Fruit fly (Drosophila melanogaster) whole organism, embryonic: ENCODE measurements around the gene Dad1.

Experiments used
- Bdp1 ChIP-seq: fragments of 200-800 bp; sonication (Bioruptor generic); optimal IDR thresholded peaks from 3 replicates; lab custom pipeline; 2016; ENCODE audit warnings: missing biosample characterization, missing genetic modification characterization
- CG10565 ChIP-seq: fragments of 200-800 bp; sonication (Bioruptor generic); optimal IDR thresholded peaks from 3 replicates; lab custom pipeline; 2016; ENCODE audit warnings: missing biosample characterization, mild to moderate bottlenecking, missing genetic modification characterization
- CG11093 ChIP-seq: fragments of 200-800 bp; sonication (Bioruptor generic); IDR thresholded peaks from 3 replicates; pipeline ENCODE4 v1.3.6; 2022; ENCODE audit warnings: missing biosample characterization, missing genetic modification characterization
- CG12071 ChIP-seq: fragments of 200-800 bp; sonication (Bioruptor generic); optimal IDR thresholded peaks from 3 replicates; lab custom pipeline; 2018; ENCODE audit warnings: missing biosample characterization, mild to moderate bottlenecking, missing genetic modification characterization
- CG12155 ChIP-seq: fragments of 200-800 bp; sonication (Bioruptor generic); optimal IDR thresholded peaks from 3 replicates; lab custom pipeline; 2016; ENCODE audit warnings: missing biosample characterization, missing genetic modification characterization
- CG12219 ChIP-seq: fragments of 200-800 bp; sonication (Bioruptor generic); optimal IDR thresholded peaks from 3 replicates; lab custom pipeline; 2018; ENCODE audit warnings: missing biosample characterization, mild to moderate bottlenecking, missing genetic modification characterization
- CG12391 ChIP-seq: fragments of 200-800 bp; sonication (Bioruptor generic); optimal IDR thresholded peaks from 3 replicates; lab custom pipeline; 2018; ENCODE audit warnings: missing biosample characterization, mild to moderate bottlenecking, missing genetic modification characterization, moderate library complexity
- CG14014 ChIP-seq: fragments of 200-800 bp; sonication (Bioruptor generic); IDR thresholded peaks from 2 replicates; pipeline ENCODE4 v1.3.6; 2022; ENCODE audit warnings: missing biosample characterization, missing genetic modification characterization
- CG15514 ChIP-seq: fragments of 200-800 bp; sonication (Bioruptor generic); optimal IDR thresholded peaks from 3 replicates; lab custom pipeline; 2017; ENCODE audit warnings: missing biosample characterization, missing genetic modification characterization, mild to moderate bottlenecking, moderate library complexity, missing genetic modification reagents
- CG15696 ChIP-seq: fragments of 200-800 bp; sonication (Bioruptor generic); optimal IDR thresholded peaks from 2 replicates; lab custom pipeline; 2019; ENCODE audit warnings: missing biosample characterization, mild to moderate bottlenecking, missing genetic modification characterization, moderate library complexity
- CG2120 ChIP-seq: fragments of 200-800 bp; sonication (Bioruptor generic); optimal IDR thresholded peaks from 3 replicates; lab custom pipeline; 2016; ENCODE audit warnings: missing biosample characterization, missing genetic modification characterization
- CG2678 ChIP-seq: fragments of 200-800 bp; sonication (Bioruptor generic); optimal IDR thresholded peaks from 3 replicates; lab custom pipeline; 2019; ENCODE audit warnings: missing biosample characterization, mild to moderate bottlenecking, missing genetic modification characterization, moderate library complexity
- CG6254 ChIP-seq: fragments of 200-800 bp; sonication (Bioruptor generic); optimal IDR thresholded peaks from 3 replicates; lab custom pipeline; 2017; ENCODE audit warnings: mild to moderate bottlenecking, missing biosample characterization, missing genetic modification reagents, missing genetic modification characterization
- CG6683 ChIP-seq: fragments of 200-800 bp; sonication (Bioruptor generic); optimal IDR thresholded peaks from 2 replicates; lab custom pipeline; 2017; ENCODE audit warnings: missing biosample characterization, mild to moderate bottlenecking, missing genetic modification characterization, missing genetic modification reagents
- CG7987 ChIP-seq: fragments of 200-800 bp; sonication (Bioruptor generic); optimal IDR thresholded peaks from 2 replicates; lab custom pipeline; 2018; ENCODE audit warnings: missing biosample characterization, mild to moderate bottlenecking, missing genetic modification characterization, moderate library complexity
- CG9797 ChIP-seq: fragments of 200-800 bp; sonication (Bioruptor generic); optimal IDR thresholded peaks from 3 replicates; lab custom pipeline; 2018; ENCODE audit warnings: missing biosample characterization, mild to moderate bottlenecking, missing genetic modification characterization
- Chrac-16 ChIP-seq: fragments of 200-800 bp; sonication (Bioruptor generic); optimal IDR thresholded peaks from 3 replicates; lab custom pipeline; 2016; ENCODE audit warnings: missing biosample characterization, missing genetic modification characterization
- CoRest ChIP-seq: fragments of 200-800 bp; sonication (Bioruptor generic); optimal IDR thresholded peaks from 3 replicates; lab custom pipeline; 2018; ENCODE audit warnings: missing biosample characterization, mild to moderate bottlenecking, missing genetic modification characterization, moderate library complexity
- Dek ChIP-seq: fragments of 200-800 bp; sonication (Bioruptor generic); optimal IDR thresholded peaks from 3 replicates; lab custom pipeline; 2019; ENCODE audit warnings: missing biosample characterization, mild to moderate bottlenecking, missing genetic modification characterization, moderate library complexity
- ERR ChIP-seq: fragments of 200-800 bp; sonication (Bioruptor generic); optimal IDR thresholded peaks from 2 replicates; lab custom pipeline; 2016; ENCODE audit warnings: missing biosample characterization, missing genetic modification characterization
- Elba2 ChIP-seq: fragments of 200-800 bp; sonication (Bioruptor generic); optimal IDR thresholded peaks from 3 replicates; lab custom pipeline; 2016; ENCODE audit warnings: missing biosample characterization, missing genetic modification characterization
- Ets65A ChIP-seq: fragments of 200-800 bp; sonication (Bioruptor generic); peaks from one replicate; lab custom pipeline; 2016; ENCODE audit warnings: missing biosample characterization, missing genetic modification characterization
- Lhr ChIP-seq: fragments of 200-800 bp; sonication (Bioruptor generic); optimal IDR thresholded peaks from 3 replicates; lab custom pipeline; 2017; ENCODE audit warnings: mild to moderate bottlenecking, missing biosample characterization, missing genetic modification reagents, missing genetic modification characterization
- Mad ChIP-seq: fragments of 200-800 bp; sonication (Bioruptor generic); optimal IDR thresholded peaks from 2 replicates; lab custom pipeline; 2016; ENCODE audit warnings: missing biosample characterization, missing genetic modification characterization
- Max ChIP-seq: fragments of 200-800 bp; sonication (Bioruptor generic); optimal IDR thresholded peaks from 2 replicates; lab custom pipeline; 2016; ENCODE audit warnings: missing biosample characterization, mild to moderate bottlenecking, missing genetic modification characterization
- Med ChIP-seq: fragments of 200-800 bp; sonication (Bioruptor generic); peaks from one replicate; lab custom pipeline; 2016; ENCODE audit warnings: missing biosample characterization, missing genetic modification characterization, mild to moderate bottlenecking, inconsistent platforms, moderate library complexity
- NC2β ChIP-seq: fragments of 200-800 bp; sonication (Bioruptor generic); optimal IDR thresholded peaks from 2 replicates; lab custom pipeline; 2016; ENCODE audit warnings: missing biosample characterization, missing genetic modification characterization
- Nf-YA ChIP-seq: fragments of 200-800 bp; sonication (Bioruptor generic); IDR thresholded peaks from 2 replicates; pipeline ENCODE4 v1.3.6; 2022; ENCODE audit warnings: missing biosample characterization, missing genetic modification characterization
- Poxn ChIP-seq: fragments of 200-800 bp; sonication (Bioruptor generic); IDR thresholded peaks from 2 replicates; pipeline ENCODE4 v1.3.6; 2022; ENCODE audit warnings: missing biosample characterization, missing genetic modification characterization
- Scr ChIP-seq: fragments of 200-800 bp; sonication (Bioruptor generic); IDR thresholded peaks from 2 replicates; pipeline ENCODE4 v1.3.6; 2022; ENCODE audit warnings: missing biosample characterization, missing genetic modification characterization; ENCODE audit not compliant: partially characterized antibody
- Taf1 ChIP-seq: fragments of 200-800 bp; sonication (Bioruptor generic); IDR thresholded peaks from 2 replicates; pipeline ENCODE4 v1.3.6; 2022; ENCODE audit warnings: missing biosample characterization, missing genetic modification characterization
- ash1 ChIP-seq: fragments of 200-800 bp; sonication (Bioruptor generic); optimal IDR thresholded peaks from 2 replicates; lab custom pipeline; 2018; ENCODE audit warnings: missing biosample characterization, mild to moderate bottlenecking, missing genetic modification characterization
- caup ChIP-seq: fragments of 200-800 bp; sonication (Bioruptor generic); optimal IDR thresholded peaks from 3 replicates; lab custom pipeline; 2017; ENCODE audit warnings: missing biosample characterization, mild to moderate bottlenecking, missing genetic modification characterization, moderate library complexity; ENCODE audit not compliant: severe bottlenecking
- corto ChIP-seq: fragments of 200-800 bp; sonication (Bioruptor generic); optimal IDR thresholded peaks from 2 replicates; lab custom pipeline; 2016; ENCODE audit warnings: missing biosample characterization, mild to moderate bottlenecking, missing genetic modification characterization, moderate library complexity
- crp ChIP-seq, 2 experiments: fragments of 200-800 bp; sonication (Bioruptor generic); optimal IDR thresholded peaks; 2 replicates in 1 of 2; 3 replicates in 1 of 2; lab custom pipeline; 2017; ENCODE audit warnings: missing biosample characterization in 2 of 2, missing genetic modification characterization in 2 of 2, mild to moderate bottlenecking in 1 of 2, moderate library complexity in 1 of 2
- h ChIP-seq: fragments of >200 bp; optimal IDR thresholded peaks from 2 replicates; lab custom pipeline; 2017
- ken ChIP-seq: fragments of 200-800 bp; sonication (Bioruptor generic); IDR thresholded peaks from 3 replicates; pipeline ENCODE4 v1.3.6; 2022; ENCODE audit warnings: missing biosample characterization, missing genetic modification characterization
- lola ChIP-seq, 3 experiments: fragments of >200 bp in 2 of 3; fragments of 200-800 bp in 1 of 3; sonication (Bioruptor generic) in 1 of 3; optimal IDR thresholded peaks; 2 replicates each; lab custom pipeline; 2017 to 2019; ENCODE audit warnings: missing biosample characterization in 3 of 3, missing genetic modification characterization in 3 of 3, mild to moderate bottlenecking in 1 of 3, moderate library complexity in 1 of 3
- nau ChIP-seq: fragments of 200-800 bp; sonication (Bioruptor generic); optimal IDR thresholded peaks from 3 replicates; lab custom pipeline; 2017; ENCODE audit warnings: missing biosample characterization, mild to moderate bottlenecking, missing genetic modification characterization, missing genetic modification reagents
- nom ChIP-seq: fragments of 200-800 bp; sonication (Bioruptor generic); optimal IDR thresholded peaks from 2 replicates; lab custom pipeline; 2017; ENCODE audit warnings: missing biosample characterization, missing genetic modification characterization, mild to moderate bottlenecking, moderate library complexity, missing genetic modification reagents
- p53 ChIP-seq: fragments of 200-800 bp; sonication (Bioruptor generic); optimal IDR thresholded peaks from 2 replicates; lab custom pipeline; 2016; ENCODE audit warnings: missing biosample characterization, missing genetic modification characterization
- sd ChIP-seq: fragments of 200-800 bp; sonication (Bioruptor generic); optimal IDR thresholded peaks from 3 replicates; lab custom pipeline; 2018; ENCODE audit warnings: missing biosample characterization, mild to moderate bottlenecking, missing genetic modification characterization, moderate library complexity
- sug ChIP-seq: fragments of 200-800 bp; optimal IDR thresholded peaks from 2 replicates; lab custom pipeline; 2019; ENCODE audit warnings: missing biosample characterization, mild to moderate bottlenecking, missing genetic modification characterization, moderate library complexity
- vfl ChIP-seq: fragments of 200-800 bp; sonication (Bioruptor generic); optimal IDR thresholded peaks from 2 replicates; lab custom pipeline; 2016; ENCODE audit warnings: missing biosample characterization, missing genetic modification characterization

The Dad1 gene

DNA sequence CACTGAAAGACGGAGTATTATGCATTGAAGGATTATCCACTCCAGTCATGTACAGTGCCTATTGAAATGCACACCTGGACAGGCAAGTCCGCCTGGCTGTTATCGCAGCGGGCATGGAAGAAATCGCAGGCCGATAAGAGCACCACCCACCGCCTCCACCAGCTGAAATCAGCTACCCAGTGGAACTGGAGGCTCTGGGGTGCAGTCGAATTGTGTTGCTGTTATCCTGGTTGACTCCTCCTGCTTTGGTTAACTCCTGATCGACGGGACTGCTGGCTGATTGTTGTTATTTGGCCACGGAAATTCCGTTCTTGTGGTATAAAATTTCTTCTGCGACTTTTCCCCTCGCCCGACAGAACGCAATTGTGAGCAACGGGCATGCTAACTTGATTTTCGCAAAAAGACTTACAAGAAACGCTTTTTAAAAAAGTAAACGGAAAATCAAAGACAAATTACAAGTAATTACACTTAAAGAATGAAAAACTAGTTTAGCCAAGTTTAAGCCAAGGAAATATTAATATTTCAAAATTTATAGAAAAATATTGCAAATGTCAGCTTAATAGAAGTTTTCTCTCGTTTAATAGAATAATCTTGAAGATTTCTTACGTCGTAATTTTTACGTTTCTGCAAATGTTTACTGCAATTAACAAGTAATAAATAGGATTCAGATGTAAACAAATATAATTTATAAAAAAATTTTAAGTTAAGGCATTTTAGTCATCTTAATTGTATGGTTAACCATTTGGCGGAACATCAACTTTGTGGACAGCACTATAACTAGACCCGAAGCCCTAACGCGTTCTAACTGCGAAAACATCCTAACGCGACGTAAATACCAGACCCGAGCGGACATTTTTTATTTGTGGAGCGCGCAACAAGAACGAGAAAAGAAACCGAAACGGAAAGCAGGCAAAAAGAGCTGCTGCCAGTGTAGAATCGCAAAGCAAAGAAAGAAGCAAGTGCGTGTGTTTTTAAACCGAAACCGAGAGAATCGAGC is 31.2 kb upstream of the Dad1 start, which contains the start of the genes CG13398 and Akap200 (continued):
- peak; percentile 37 for TF ChIP-seq CG12155
- no peak for TF ChIP-seq Taf1 (GFP tag; lab: Robert Waterston, UW)
- TF ChIP-seq nau (GFP tag; lab: Kevin White, UChicago) = no peak
- TF ChIP-seq CG12071 (GFP tag; lab: Kevin White, UChicago) = no peak
- no peak for TF ChIP-seq CG14014
- TF ChIP-seq ken (GFP tag; lab: Robert Waterston, UW) = 0 out of 3 replicates have a peak, but pooled peaks have one; percentile 25
- no peak for TF ChIP-seq Mad (GFP tag; lab: Kevin White, UChicago)
- no peak for TF ChIP-seq CG12219 (GFP tag; lab: Kevin White, UChicago)
- no peak for TF ChIP-seq CG2678 (tag; lab: Kevin White, UChicago)
- peak; percentile 70 for TF ChIP-seq CoRest (tag; lab: Kevin White, UChicago)
- TF ChIP-seq NC2β = no peak
- TF ChIP-seq Ets65A (GFP tag; lab: Kevin White, UChicago) = no peak
- no peak for TF ChIP-seq p53 (GFP tag; lab: Kevin White, UChicago)
- no peak for TF ChIP-seq Chrac-16 (GFP tag; lab: Kevin White, UChicago)
- peak; percentile 76 for TF ChIP-seq Med (GFP tag; lab: Kevin White, UChicago)
- no peak for TF ChIP-seq CG6683 (GFP tag; lab: Kevin White, UChicago)
- TF ChIP-seq vfl (GFP tag; lab: Kevin White, UChicago) = no peak
- TF ChIP-seq Max = no peak
- peak; percentile 65 for TF ChIP-seq CG12391 (tag; lab: Kevin White, UChicago)
- TF ChIP-seq CG11093 = no peak
- no peak for TF ChIP-seq CG10565
- TF ChIP-seq CG6254 = no peak
- peak; percentile 64 for TF ChIP-seq CG9797 (GFP tag; lab: Kevin White, UChicago)
- peak; percentile 2 for TF ChIP-seq caup (GFP tag; lab: Kevin White, UChicago)
- peak; percentile 8 for TF ChIP-seq Lhr (GFP tag; lab: Kevin White, UChicago)
- no peak for TF ChIP-seq Elba2
- no peak for TF ChIP-seq crp (GFP tag; optimal IDR thresholded peaks at IDR 0.05; lab: Kevin White, UChicago)
- peak; percentile 31 for TF ChIP-seq CG15696 (tag; lab: Kevin White, UChicago)
- TF ChIP-seq ERR = no peak
- TF ChIP-seq nom = peak; percentile 61
- peak; percentile 19 for TF ChIP-seq CG15514 (GFP tag; lab: Kevin White, UChicago)
- no peak for TF ChIP-seq Scr (GFP tag; lab: Robert Waterston, UW)
- peak; percentile 26 for TF ChIP-seq sd (tag; lab: Kevin White, UChicago)
- TF ChIP-seq Bdp1 (GFP tag; lab: Kevin White, UChicago) = no peak
- peak in 1 of 3 experiments; percentile 50 for TF ChIP-seq lola (GFP tag; optimal IDR thresholded peaks at IDR 0.05; lab: Kevin White, UChicago)
- no peak for TF ChIP-seq corto (GFP tag; lab: Kevin White, UChicago)
- TF ChIP-seq sug (tag; lab: Kevin White, UChicago) = peak; percentile 14
- TF ChIP-seq CG2120 (GFP tag; lab: Kevin White, UChicago) = peak; percentile 48
- no peak for TF ChIP-seq h
- no peak for TF ChIP-seq CG7987 (GFP tag; lab: Kevin White, UChicago)
- no peak for TF ChIP-seq Nf-YA (GFP tag; lab: Robert Waterston, UW)
- TF ChIP-seq ash1 (GFP tag; lab: Kevin White, UChicago) = no peak
- TF ChIP-seq Poxn (GFP tag; lab: Robert Waterston, UW) = no peak
- TF ChIP-seq Dek (tag; lab: Kevin White, UChicago) = no peak
- TF ChIP-seq, all 482 proteins: peak for 122
